Worm (Caenorhabditis elegans): Measurements from ENCODE around the gene Y57G11A.2.

Gene Y57G11A.2

DNA sequence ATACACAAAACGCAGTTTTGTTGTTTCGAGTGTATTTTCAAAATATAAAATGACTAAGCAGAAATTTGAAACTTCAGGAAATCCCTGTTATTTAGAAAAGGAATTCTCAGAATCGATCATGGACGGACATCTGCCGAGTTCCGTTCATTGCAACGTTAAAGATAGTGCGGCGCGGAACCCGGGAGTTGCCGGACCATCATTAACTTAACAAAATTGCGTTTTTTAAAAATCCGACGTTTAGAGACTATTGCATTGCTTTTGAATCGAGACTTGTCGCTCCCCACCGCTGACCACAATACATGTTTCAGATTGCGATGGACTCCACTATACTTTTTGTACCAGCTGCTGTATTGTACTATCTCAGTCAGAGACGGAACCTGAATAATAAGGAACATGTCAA, 10.7 kb upstream of the Y57G11A.2 start:
- no peak for TF ChIP-seq tbx-11 (GFP tag; IDR thresholded peaks at IDR 0.05)

DNA sequence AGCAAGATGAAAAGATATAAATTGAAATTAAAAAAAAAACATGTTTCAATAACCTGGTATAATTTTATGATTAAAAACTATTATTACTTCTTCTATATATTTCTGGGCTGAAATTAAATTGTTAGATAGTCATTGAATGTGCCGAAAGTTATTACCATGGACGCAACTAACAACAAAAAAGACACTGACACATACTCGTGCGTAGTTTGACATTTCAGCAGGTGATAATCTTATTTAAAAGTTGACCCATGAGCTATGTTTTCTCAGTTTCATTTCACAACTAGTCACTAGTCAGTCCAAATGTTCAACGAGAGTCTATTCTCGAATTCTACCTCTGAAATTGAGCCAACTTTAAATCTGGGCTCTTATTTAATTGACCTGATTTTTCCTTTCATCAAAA, 9.4 kb upstream of the Y57G11A.2 start, which contains the start of gene T27E7.3:
TSS of gene T27E7.3 (plus strand) at position 301 of the 400 bp plus-strand sequence.
- TF ChIP-seq flt-1 (GFP tag; IDR thresholded peaks at IDR 0.05) (no peak), tbx-11 (GFP tag; IDR thresholded peaks at IDR 0.05) (no peak), ama-1 (optimal IDR thresholded peaks at IDR 0.05) (no peak), hnd-1 (tag; optimal IDR thresholded peaks at IDR 0.05) (no peak), ets-7 (tag; optimal IDR thresholded peaks at IDR 0.05) (no peak), tra-4 (tag; optimal IDR thresholded peaks at IDR 0.05) (no peak), aly-1 (tag; optimal IDR thresholded peaks at IDR 0.05) (no peak), hmg-4 (GFP tag; optimal IDR thresholded peaks at IDR 0.05) (no peak), F13C5.2 (tag; optimal IDR thresholded peaks at IDR 0.05) (no peak)

DNA sequence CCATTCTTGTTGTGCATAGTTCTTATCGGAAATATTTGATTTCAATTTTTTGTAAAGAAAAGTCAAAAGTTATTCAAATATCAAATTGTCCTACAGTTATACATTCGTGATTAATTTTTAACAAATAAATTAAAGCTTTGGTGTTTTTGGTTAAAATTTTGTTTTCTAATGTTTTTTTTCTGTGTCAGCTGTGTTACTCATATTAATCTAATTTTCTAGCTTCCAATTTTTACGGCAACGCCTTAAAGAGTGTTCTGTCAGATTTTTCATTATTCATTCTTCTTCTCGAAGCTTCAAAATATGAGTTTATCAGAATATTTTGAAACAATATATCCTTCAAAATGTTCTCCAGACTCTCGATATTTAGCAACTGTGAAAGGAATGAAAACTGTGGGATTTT, 4.2 kb upstream of the Y57G11A.2 start, which contains the start of gene srh-63:
TSS of gene srh-63 (plus strand) at position 301 of the 400 bp plus-strand sequence.
- TF ChIP-seq pes-1 (GFP tag; IDR thresholded peaks at IDR 0.05), result no peak

DNA sequence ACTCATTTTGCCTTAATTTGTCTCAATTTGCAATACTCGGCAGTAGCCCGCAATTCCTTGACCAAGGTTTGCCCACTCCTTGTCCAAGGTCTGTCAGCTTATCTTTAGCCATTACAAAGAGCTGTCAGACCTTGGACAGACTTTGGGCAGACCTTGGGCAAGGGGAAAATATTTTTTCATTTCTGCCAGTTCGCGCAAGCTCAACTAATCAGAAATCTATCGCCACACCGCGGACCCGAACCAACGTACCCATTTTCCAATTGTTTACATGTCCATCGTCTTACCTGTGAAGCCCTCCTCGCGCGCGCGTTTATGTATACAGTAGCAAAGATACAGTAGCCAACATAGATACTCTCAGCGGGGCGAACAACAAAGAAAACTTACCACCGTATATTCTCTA, 4.2 kb downstream of the Y57G11A.2 start:
- TF ChIP-seq hmg-4 (GFP tag; optimal IDR thresholded peaks at IDR 0.05) (no peak), tbx-11 (GFP tag; IDR thresholded peaks at IDR 0.05) (no peak), F13C5.2 (tag; optimal IDR thresholded peaks at IDR 0.05) (no peak), flt-1 (GFP tag; IDR thresholded peaks at IDR 0.05) (no peak), hmbx-1 (tag; optimal IDR thresholded peaks at IDR 0.05) (no peak), ets-7 (tag; optimal IDR thresholded peaks at IDR 0.05) (no peak), hnd-1 (tag; optimal IDR thresholded peaks at IDR 0.05) (no peak), sea-1 (GFP tag; conservative IDR thresholded peaks at IDR 0.05) (no peak), aly-1 (tag; optimal IDR thresholded peaks at IDR 0.05) (no peak), B0310.2 (tag; optimal IDR thresholded peaks at IDR 0.05) (no peak), ama-1 (optimal IDR thresholded peaks at IDR 0.05) (no peak), tra-4 (tag; optimal IDR thresholded peaks at IDR 0.05) (no peak), scrt-1 (GFP tag; IDR thresholded peaks at IDR 0.05) (no peak)

DNA sequence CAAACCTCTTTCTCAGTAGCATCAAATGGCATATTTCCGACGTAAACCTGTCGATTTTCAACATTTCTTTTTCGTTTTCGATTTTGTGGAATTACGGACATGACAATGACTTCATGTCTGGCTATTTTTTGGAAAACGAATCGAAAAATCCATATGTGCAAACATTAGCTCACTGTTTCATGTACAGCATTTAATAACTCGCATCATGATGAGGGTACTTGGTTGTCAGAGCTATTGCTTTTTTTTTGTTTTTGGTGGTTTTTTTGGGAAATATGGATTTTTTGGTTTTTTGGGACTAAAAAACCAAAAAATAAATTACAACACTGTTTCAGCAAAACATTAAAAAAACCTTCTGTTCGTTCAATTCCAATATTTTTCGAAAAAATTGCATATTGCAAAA, 6.9 kb downstream of the Y57G11A.2 start, which contains the start of gene Y57G11A.5:
TSS of gene Y57G11A.5 (minus strand) at position 101 of the 400 bp plus-strand sequence.
- TF ChIP-seq pes-1 (GFP tag; IDR thresholded peaks at IDR 0.05), result no peak
- no peak for TF ChIP-seq hnd-1 (tag; optimal IDR thresholded peaks at IDR 0.05)
- no peak for TF ChIP-seq hmbx-1 (tag; optimal IDR thresholded peaks at IDR 0.05)
- no peak for TF ChIP-seq scrt-1 (GFP tag; IDR thresholded peaks at IDR 0.05)

DNA sequence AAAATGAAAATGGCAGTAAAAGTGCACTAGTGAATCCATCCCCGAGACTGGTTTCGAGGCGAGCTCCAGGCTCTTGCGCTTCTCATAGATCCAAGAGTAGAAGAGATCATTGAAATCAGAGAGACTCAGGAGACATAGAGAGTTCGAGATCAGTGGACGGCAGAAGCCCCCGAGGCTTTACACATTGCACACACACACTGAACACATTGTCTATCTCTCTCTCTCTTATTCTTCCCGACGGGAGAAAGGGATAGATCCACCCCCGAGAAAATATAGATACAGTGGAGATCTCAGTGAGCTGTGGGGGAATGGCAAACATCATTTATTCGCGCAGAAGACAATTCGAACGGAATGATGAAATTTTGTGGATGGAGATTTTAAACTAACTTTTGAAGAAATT, 12.3 kb downstream of the Y57G11A.2 start:
- no peak for TF ChIP-seq hnd-1 (tag; optimal IDR thresholded peaks at IDR 0.05)
- no peak for TF ChIP-seq ceh-36 (tag; optimal IDR thresholded peaks at IDR 0.05)
- TF ChIP-seq hmg-4 (GFP tag; optimal IDR thresholded peaks at IDR 0.05), result no peak
- no peak for TF ChIP-seq sea-1 (GFP tag; conservative IDR thresholded peaks at IDR 0.05)
- no peak for TF ChIP-seq ceh-13 (GFP tag; optimal IDR thresholded peaks at IDR 0.05)
- no peak for TF ChIP-seq tbx-11 (GFP tag; IDR thresholded peaks at IDR 0.05)
- TF ChIP-seq tra-4 (tag; optimal IDR thresholded peaks at IDR 0.05), result no peak
- TF ChIP-seq pes-1 (GFP tag; IDR thresholded peaks at IDR 0.05), result no peak
- TF ChIP-seq ama-1 (optimal IDR thresholded peaks at IDR 0.05), result no peak
- no peak for TF ChIP-seq F13C5.2 (tag; optimal IDR thresholded peaks at IDR 0.05)

DNA sequence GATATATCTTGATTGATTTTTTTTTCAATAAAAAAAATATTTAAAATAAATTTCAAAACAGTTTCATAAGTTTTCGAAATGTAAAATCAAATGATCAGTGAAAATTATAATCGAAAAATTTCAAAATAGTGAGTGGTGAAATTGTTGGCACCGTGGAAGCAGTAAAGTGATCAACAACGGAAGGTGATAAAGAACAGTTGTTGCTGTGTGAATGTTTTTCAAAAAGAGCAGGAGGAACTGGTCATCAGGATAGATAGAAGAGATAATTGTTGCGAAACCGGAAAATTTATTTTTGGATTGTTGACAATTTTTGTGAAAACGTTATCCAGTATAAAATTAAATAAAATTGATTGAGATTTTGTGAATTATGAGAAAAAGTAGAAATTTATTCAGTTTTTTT, 13.3 kb downstream of the Y57G11A.2 start:
- TF ChIP-seq F13C5.2 (tag; optimal IDR thresholded peaks at IDR 0.05), result no peak

DNA sequence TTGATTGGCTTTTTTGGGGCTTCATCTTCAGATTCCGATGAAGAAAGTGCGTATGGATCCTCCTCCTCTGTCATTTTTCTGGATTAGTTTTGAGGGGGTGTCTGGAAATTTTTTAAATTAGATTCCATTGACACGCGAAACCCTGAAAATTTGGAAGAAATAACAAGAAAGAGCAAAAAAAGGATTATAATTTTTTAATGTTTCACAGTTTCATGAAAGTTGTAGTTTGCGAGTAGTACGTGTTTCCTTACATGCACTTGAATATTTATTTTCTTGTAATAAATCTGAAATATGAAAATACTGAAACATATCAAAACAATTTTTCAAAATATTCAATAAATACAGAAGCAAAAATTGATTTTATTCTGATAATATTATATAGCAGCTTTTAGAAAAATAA, 14.3 kb downstream of the Y57G11A.2 start, which contains the start of gene tag-273:
TSS of gene tag-273 (minus strand) at position 101 of the 400 bp plus-strand sequence.
- TF ChIP-seq F13C5.2 (tag; optimal IDR thresholded peaks at IDR 0.05) (no peak), tra-4 (tag; optimal IDR thresholded peaks at IDR 0.05) (no peak), ets-7 (tag; optimal IDR thresholded peaks at IDR 0.05) (no peak)

DNA sequence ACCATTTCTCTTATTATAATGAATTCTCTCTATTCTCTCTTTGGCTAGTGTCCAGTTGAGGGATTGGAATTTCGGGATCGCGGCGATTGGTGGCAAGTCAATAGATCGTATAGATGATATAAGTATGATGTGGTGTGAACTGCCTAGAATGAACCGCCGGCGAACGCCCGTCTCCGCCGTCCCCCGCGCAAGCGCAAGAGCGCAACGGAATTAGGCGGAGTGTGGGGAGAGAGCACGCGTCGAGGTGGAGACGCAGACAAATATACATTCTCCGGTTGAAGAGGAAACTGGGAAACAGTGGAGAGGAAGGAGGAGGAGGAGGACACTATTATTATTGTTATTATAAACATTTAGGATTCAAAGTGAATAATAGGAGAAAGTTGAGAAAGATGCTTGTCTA, 22.8 kb downstream of the Y57G11A.2 start:
- no peak for TF ChIP-seq tra-4 (tag; optimal IDR thresholded peaks at IDR 0.05)
- TF ChIP-seq sea-1 (GFP tag; conservative IDR thresholded peaks at IDR 0.05), result no peak
- TF ChIP-seq ama-1 (optimal IDR thresholded peaks at IDR 0.05), result no peak
- TF ChIP-seq scrt-1 (GFP tag; IDR thresholded peaks at IDR 0.05), result 0 out of 2 replicates have a peak, but pooled peaks have one; percentile 13
- no peak for TF ChIP-seq pes-1 (GFP tag; IDR thresholded peaks at IDR 0.05)
- TF ChIP-seq tbx-11 (GFP tag; IDR thresholded peaks at IDR 0.05), result no peak

DNA sequence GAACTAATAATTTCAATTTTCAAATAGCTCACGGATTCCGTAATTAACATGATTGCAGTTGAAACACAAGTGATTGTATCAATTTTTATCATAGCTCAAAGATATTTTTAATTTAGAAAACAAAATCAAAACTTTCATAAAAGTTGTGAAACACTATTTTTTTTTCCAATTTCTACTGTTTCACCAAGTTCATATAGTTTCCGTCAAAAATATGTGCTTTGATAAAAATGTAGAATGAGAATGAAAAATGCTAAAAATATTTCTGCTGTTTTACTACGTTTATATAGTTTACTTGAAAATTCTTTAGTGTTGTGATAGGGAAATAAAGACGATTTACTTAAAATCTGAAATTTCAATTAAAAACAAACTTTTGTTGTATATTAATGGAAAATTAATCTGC, 23.8 kb downstream of the Y57G11A.2 start:
- TF ChIP-seq ama-1 (optimal IDR thresholded peaks at IDR 0.05) (no peak), ceh-36 (tag; optimal IDR thresholded peaks at IDR 0.05) (no peak), scrt-1 (GFP tag; IDR thresholded peaks at IDR 0.05) (no peak), ets-7 (tag; optimal IDR thresholded peaks at IDR 0.05) (no peak), sea-1 (GFP tag; conservative IDR thresholded peaks at IDR 0.05) (no peak), flt-1 (GFP tag; IDR thresholded peaks at IDR 0.05) (no peak), pes-1 (GFP tag; IDR thresholded peaks at IDR 0.05) (no peak), tbx-11 (GFP tag; IDR thresholded peaks at IDR 0.05) (no peak), tra-4 (tag; optimal IDR thresholded peaks at IDR 0.05) (no peak), hnd-1 (tag; optimal IDR thresholded peaks at IDR 0.05) (no peak)

Data from whole organism, early embryonic.